Fruit fly (Drosophila melanogaster) whole organism, embryonic: ENCODE results near the gene CG12560.

Experiments
- CG12659 ChIP-seq: fragments of 200-800 bp; sonication (Bioruptor generic); optimal IDR thresholded peaks from 3 replicates; lab custom pipeline; 2017; ENCODE audit warnings: mild to moderate bottlenecking, missing biosample characterization, missing genetic modification reagents, missing genetic modification characterization
- CG17802 ChIP-seq: fragments of 200-800 bp; sonication (Bioruptor generic); optimal IDR thresholded peaks from 2 replicates; lab custom pipeline; 2018; ENCODE audit warnings: missing biosample characterization, mild to moderate bottlenecking, missing genetic modification characterization, moderate library complexity
- CG8359 ChIP-seq: fragments of 200-800 bp; sonication (Bioruptor generic); optimal IDR thresholded peaks from 2 replicates; lab custom pipeline; 2017; ENCODE audit warnings: missing biosample characterization, mild to moderate bottlenecking, missing genetic modification characterization, borderline replicate concordance
- Doc3 ChIP-seq: fragments of 200-800 bp; sonication (Bioruptor generic); IDR thresholded peaks from 3 replicates; pipeline ENCODE4 v1.3.6; 2022; ENCODE audit warnings: missing biosample characterization, missing genetic modification characterization; ENCODE audit not compliant: partially characterized antibody
- tup ChIP-seq: fragments of 200-800 bp; sonication (Bioruptor generic); optimal IDR thresholded peaks from 2 replicates; lab custom pipeline; 2016; ENCODE audit warnings: missing biosample characterization, mild to moderate bottlenecking, missing genetic modification characterization, moderate library complexity

dm6 chr2L:7962237-7962636 is 47.0 kb downstream of the CG12560 start:
- TF ChIP-seq CG17802 (tag; lab: Kevin White, UChicago), result no peak
- no peak for TF ChIP-seq CG8359 (GFP tag; lab: Kevin White, UChicago)
- TF ChIP-seq Doc3 (GFP tag; lab: Robert Waterston, UW), result no peak
- TF ChIP-seq CG12659 (GFP tag; lab: Kevin White, UChicago), result no peak
- no peak for TF ChIP-seq tup (GFP tag; lab: Kevin White, UChicago)
